Fruit fly (Drosophila melanogaster) whole organism, embryonic: ENCODE measurements around the gene CG5561.

ENCODE experiments used
- Atf-2 ChIP-seq: fragments of 200-800 bp; sonication (Bioruptor generic); optimal IDR thresholded peaks from 2 replicates; lab custom pipeline; 2016; ENCODE audit warnings: missing biosample characterization, missing genetic modification characterization
- CG10366 ChIP-seq: fragments of 200-800 bp; sonication (Bioruptor generic); IDR thresholded peaks from 2 replicates; pipeline ENCODE4 v1.3.6; 2022; ENCODE audit warnings: missing biosample characterization, missing genetic modification characterization
- CG10431 ChIP-seq: fragments of 200-800 bp; sonication (Bioruptor generic); optimal IDR thresholded peaks from 3 replicates; lab custom pipeline; 2018; ENCODE audit warnings: missing biosample characterization, mild to moderate bottlenecking, missing genetic modification characterization
- CG10959 ChIP-seq: fragments of 200-800 bp; sonication (Bioruptor generic); IDR thresholded peaks from 2 replicates; pipeline ENCODE4 v1.3.6; 2022; ENCODE audit warnings: missing biosample characterization, missing genetic modification characterization
- CG11504 ChIP-seq: fragments of 200-800 bp; sonication (Bioruptor generic); optimal IDR thresholded peaks from 3 replicates; lab custom pipeline; 2019; ENCODE audit warnings: missing biosample characterization, mild to moderate bottlenecking, missing genetic modification characterization, moderate library complexity
- CG14014 ChIP-seq: fragments of 200-800 bp; sonication (Bioruptor generic); IDR thresholded peaks from 2 replicates; pipeline ENCODE4 v1.3.6; 2022; ENCODE audit warnings: missing biosample characterization, missing genetic modification characterization
- CG14441 ChIP-seq: fragments of 200-800 bp; sonication (Bioruptor generic); IDR thresholded peaks from 2 replicates; pipeline ENCODE4 v1.3.6; 2022; ENCODE audit warnings: missing biosample characterization, missing genetic modification characterization
- CG17359 ChIP-seq: fragments of 200-800 bp; sonication (Bioruptor generic); optimal IDR thresholded peaks from 3 replicates; lab custom pipeline; 2018; ENCODE audit warnings: missing biosample characterization, mild to moderate bottlenecking, missing genetic modification characterization, moderate library complexity
- CG18476 ChIP-seq: fragments of 200-800 bp; sonication (Bioruptor generic); optimal IDR thresholded peaks from 2 replicates; lab custom pipeline; 2016; ENCODE audit warnings: missing biosample characterization, mild to moderate bottlenecking, missing genetic modification characterization
- CG32532 ChIP-seq: fragments of 200-800 bp; sonication (Bioruptor generic); IDR thresholded peaks from 2 replicates; pipeline ENCODE4 v1.3.6; 2022; ENCODE audit warnings: missing biosample characterization, missing genetic modification characterization
- CG33557 ChIP-seq: fragments of 200-800 bp; sonication (Bioruptor generic); optimal IDR thresholded peaks from 2 replicates; lab custom pipeline; 2019; ENCODE audit warnings: missing biosample characterization, mild to moderate bottlenecking, missing genetic modification characterization, moderate library complexity
- CG34422 ChIP-seq: fragments of 200-800 bp; sonication (Bioruptor generic); IDR thresholded peaks from 3 replicates; pipeline ENCODE4 v1.3.6; 2022; ENCODE audit warnings: missing biosample characterization, missing genetic modification characterization
- CG4617 ChIP-seq: fragments of 200-800 bp; sonication (Bioruptor generic); optimal IDR thresholded peaks from 3 replicates; lab custom pipeline; 2016; ENCODE audit warnings: missing biosample characterization, missing genetic modification characterization, borderline replicate concordance
- CG5245 ChIP-seq: fragments of 200-800 bp; sonication (Bioruptor generic); optimal IDR thresholded peaks from 3 replicates; lab custom pipeline; 2016; ENCODE audit warnings: missing biosample characterization, missing genetic modification characterization
- CG6175 ChIP-seq: fragments of 200-800 bp; sonication (Bioruptor generic); IDR thresholded peaks from 3 replicates; pipeline ENCODE4 v1.3.6; 2022; ENCODE audit warnings: missing biosample characterization, missing genetic modification characterization
- CG6791 ChIP-seq: fragments of 200-800 bp; sonication (Bioruptor generic); IDR thresholded peaks from 3 replicates; pipeline ENCODE4 v1.3.6; 2022; ENCODE audit warnings: missing biosample characterization, missing genetic modification characterization; ENCODE audit not compliant: partially characterized antibody
- CG7357 ChIP-seq: fragments of 200-800 bp; sonication (Bioruptor generic); IDR thresholded peaks from 3 replicates; pipeline ENCODE4 v1.3.6; 2022; ENCODE audit warnings: missing biosample characterization, missing genetic modification characterization
- CG7372 ChIP-seq: fragments of 200-800 bp; sonication (Bioruptor generic); IDR thresholded peaks from 2 replicates; pipeline ENCODE4 v1.3.6; 2022; ENCODE audit warnings: missing biosample characterization, missing genetic modification characterization
- CG8924 ChIP-seq: fragments of 200-800 bp; optimal IDR thresholded peaks from 3 replicates; lab custom pipeline; 2019; ENCODE audit warnings: missing biosample characterization, mild to moderate bottlenecking, missing genetic modification characterization, moderate library complexity
- D19A ChIP-seq: fragments of 200-800 bp; optimal IDR thresholded peaks from 3 replicates; lab custom pipeline; 2019; ENCODE audit warnings: missing biosample characterization, mild to moderate bottlenecking, missing genetic modification characterization, moderate library complexity
- Dp ChIP-seq: fragments of 200-800 bp; sonication (Bioruptor generic); optimal IDR thresholded peaks from 2 replicates; lab custom pipeline; 2018; ENCODE audit warnings: missing biosample characterization, mild to moderate bottlenecking, missing genetic modification characterization, moderate library complexity
- E2f2 ChIP-seq: fragments of 200-800 bp; sonication (Bioruptor generic); IDR thresholded peaks from 2 replicates; pipeline ENCODE4 v1.3.6; 2022; ENCODE audit warnings: missing biosample characterization, missing genetic modification characterization
- Ets97D ChIP-seq: fragments of 200-800 bp; sonication (Bioruptor generic); optimal IDR thresholded peaks from 3 replicates; lab custom pipeline; 2016; ENCODE audit warnings: missing biosample characterization, missing genetic modification characterization
- H2.0 ChIP-seq: fragments of 200-800 bp; sonication (Bioruptor generic); IDR thresholded peaks from 2 replicates; pipeline ENCODE4 v1.3.6; 2022; ENCODE audit warnings: missing biosample characterization, missing genetic modification characterization
- HLH3B ChIP-seq: fragments of 200-800 bp; sonication (Bioruptor generic); IDR thresholded peaks from 2 replicates; pipeline ENCODE4 v1.3.6; 2022; ENCODE audit warnings: missing biosample characterization, missing genetic modification characterization
- Hey ChIP-seq: fragments of 200-800 bp; sonication (Bioruptor generic); optimal IDR thresholded peaks from 3 replicates; lab custom pipeline; 2018; ENCODE audit warnings: missing biosample characterization, mild to moderate bottlenecking, missing genetic modification characterization
- Hr3 ChIP-seq: fragments of 200-800 bp; sonication (Bioruptor generic); optimal IDR thresholded peaks from 3 replicates; lab custom pipeline; 2016; ENCODE audit warnings: missing biosample characterization, missing genetic modification characterization
- MTF-1 ChIP-seq: fragments of 200-800 bp; sonication (Bioruptor generic); optimal IDR thresholded peaks from 2 replicates; lab custom pipeline; 2018; ENCODE audit warnings: missing biosample characterization, mild to moderate bottlenecking, missing genetic modification characterization, borderline replicate concordance
- Mad ChIP-seq: fragments of 200-800 bp; sonication (Bioruptor generic); optimal IDR thresholded peaks from 2 replicates; lab custom pipeline; 2016; ENCODE audit warnings: missing biosample characterization, missing genetic modification characterization
- Med ChIP-seq: fragments of 200-800 bp; sonication (Bioruptor generic); peaks from one replicate; lab custom pipeline; 2016; ENCODE audit warnings: missing biosample characterization, missing genetic modification characterization, mild to moderate bottlenecking, inconsistent platforms, moderate library complexity
- NK7.1 ChIP-seq: fragments of 200-800 bp; sonication (Bioruptor generic); optimal IDR thresholded peaks from 3 replicates; lab custom pipeline; 2016; ENCODE audit warnings: missing biosample characterization, missing genetic modification characterization
- NfI ChIP-seq: fragments of 200-800 bp; sonication (Bioruptor generic); optimal IDR thresholded peaks from 3 replicates; lab custom pipeline; 2018; ENCODE audit warnings: missing biosample characterization, mild to moderate bottlenecking, missing genetic modification characterization, moderate library complexity
- Oli ChIP-seq: fragments of 200-800 bp; sonication (Bioruptor generic); optimal IDR thresholded peaks from 2 replicates; lab custom pipeline; 2018; ENCODE audit warnings: missing biosample characterization, mild to moderate bottlenecking, missing genetic modification characterization, moderate library complexity
- Six4 ChIP-seq: fragments of 200-800 bp; sonication (Bioruptor generic); optimal IDR thresholded peaks from 2 replicates; lab custom pipeline; 2016; ENCODE audit warnings: missing biosample characterization, missing genetic modification characterization
- da ChIP-seq: fragments of 200-800 bp; sonication (Bioruptor generic); optimal IDR thresholded peaks from 2 replicates; lab custom pipeline; 2016; ENCODE audit warnings: missing biosample characterization, missing genetic modification characterization
- dysf ChIP-seq: fragments of 200-800 bp; sonication (Bioruptor generic); IDR thresholded peaks from 3 replicates; pipeline ENCODE4 v1.3.6; 2022; ENCODE audit warnings: missing biosample characterization, missing genetic modification characterization
- gce ChIP-seq: fragments of 200-800 bp; sonication (Bioruptor generic); IDR thresholded peaks from 3 replicates; pipeline ENCODE4 v1.3.6; 2022; ENCODE audit warnings: missing biosample characterization, missing genetic modification characterization
- gem ChIP-seq: fragments of 200-800 bp; sonication (Bioruptor generic); optimal IDR thresholded peaks from 2 replicates; lab custom pipeline; 2019; ENCODE audit warnings: missing biosample characterization, mild to moderate bottlenecking, missing genetic modification characterization, moderate library complexity
- lmd ChIP-seq: fragments of 200-800 bp; sonication (Bioruptor generic); IDR thresholded peaks from 2 replicates; pipeline ENCODE4 v1.3.6; 2022; ENCODE audit warnings: missing biosample characterization, missing genetic modification characterization
- lola ChIP-seq, 3 experiments: fragments of >200 bp in 2 of 3; fragments of 200-800 bp in 1 of 3; sonication (Bioruptor generic) in 1 of 3; optimal IDR thresholded peaks; 2 replicates each; lab custom pipeline; 2017 to 2019; ENCODE audit warnings: missing biosample characterization in 3 of 3, missing genetic modification characterization in 3 of 3, mild to moderate bottlenecking in 1 of 3, moderate library complexity in 1 of 3
- mam ChIP-seq: fragments of 200-800 bp; sonication (Bioruptor generic); optimal IDR thresholded peaks from 3 replicates; lab custom pipeline; 2016; ENCODE audit warnings: missing biosample characterization, missing genetic modification characterization
- mirr ChIP-seq: fragments of 200-800 bp; sonication (Bioruptor generic); optimal IDR thresholded peaks from 3 replicates; lab custom pipeline; 2018; ENCODE audit warnings: missing biosample characterization, mild to moderate bottlenecking, missing genetic modification characterization
- mld ChIP-seq: fragments of 200-800 bp; sonication (Bioruptor generic); IDR thresholded peaks from 3 replicates; pipeline ENCODE4 v1.3.6; 2022; ENCODE audit warnings: missing biosample characterization, missing genetic modification characterization; ENCODE audit not compliant: partially characterized antibody
- nerfin-1 ChIP-seq: fragments of 200-800 bp; sonication (Bioruptor generic); optimal IDR thresholded peaks from 3 replicates; lab custom pipeline; 2019; ENCODE audit warnings: missing biosample characterization, mild to moderate bottlenecking, missing genetic modification characterization, moderate library complexity
- org-1 ChIP-seq: fragments of 200-800 bp; sonication (Bioruptor generic); optimal IDR thresholded peaks from 2 replicates; lab custom pipeline; 2017; ENCODE audit warnings: missing biosample characterization, missing genetic modification characterization
- ro ChIP-seq: fragments of 200-800 bp; sonication (Bioruptor generic); IDR thresholded peaks from 2 replicates; pipeline ENCODE4 v1.3.6; 2022; ENCODE audit warnings: missing biosample characterization, missing genetic modification characterization
- unpg ChIP-seq: fragments of 200-800 bp; sonication (Bioruptor generic); optimal IDR thresholded peaks from 3 replicates; lab custom pipeline; 2018; ENCODE audit warnings: missing biosample characterization, mild to moderate bottlenecking, missing genetic modification characterization, moderate library complexity
- vvl ChIP-seq: fragments of 200-800 bp; sonication (Bioruptor generic); IDR thresholded peaks from 2 replicates; pipeline ENCODE4 v1.3.6; 2022; ENCODE audit warnings: missing biosample characterization, missing genetic modification characterization
- zfh1 ChIP-seq: fragments of 200-800 bp; sonication (Bioruptor generic); IDR thresholded peaks from 3 replicates; pipeline ENCODE4 v1.3.6; 2022; ENCODE audit warnings: missing biosample characterization, missing genetic modification characterization

Gene CG5561

DNA sequence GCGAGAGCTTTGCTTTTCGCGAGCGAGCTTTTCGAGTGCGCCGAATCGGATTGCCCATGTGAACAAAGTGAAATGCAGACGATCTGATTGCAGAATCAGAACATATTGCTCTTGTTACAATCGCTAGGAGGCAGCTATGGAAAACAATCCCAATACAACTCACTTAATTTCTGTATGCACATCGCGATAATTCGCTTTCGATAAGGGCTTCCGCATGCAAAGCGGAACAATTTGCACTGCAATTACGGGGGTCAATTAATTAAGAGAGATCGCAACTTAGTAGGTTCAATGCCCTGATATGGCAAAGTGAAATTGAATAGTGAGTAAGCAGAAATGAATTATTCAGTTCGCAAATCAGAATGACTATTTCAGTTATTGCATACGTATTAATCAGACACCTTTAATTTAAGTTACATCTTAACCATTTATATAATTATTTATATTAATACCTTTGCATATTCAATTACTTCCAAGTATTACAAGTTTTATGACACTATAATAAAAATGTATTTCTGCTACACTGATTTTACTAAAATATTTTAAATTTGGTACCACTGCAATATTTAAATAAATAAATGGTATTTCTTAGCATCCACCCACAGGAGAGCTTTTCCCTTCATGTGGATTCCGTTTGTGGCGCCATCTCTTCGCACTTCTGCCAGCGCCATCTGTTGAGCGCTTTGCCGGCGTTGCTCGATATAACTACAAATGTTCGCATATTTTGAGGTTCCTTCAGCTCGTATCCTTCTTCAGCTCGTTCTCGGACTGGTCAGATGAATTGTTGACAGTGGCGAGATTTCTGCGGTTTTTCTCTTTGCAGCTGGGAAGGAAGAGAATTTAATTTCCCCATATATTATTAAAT is 8.1 kb upstream of the CG5561 start, which contains the start of gene NLaz (continued):
- TF ChIP-seq gce (GFP tag; lab: Robert Waterston, UW) (0 out of 3 replicates have a peak, but pooled peaks have one; percentile 11), ro (GFP tag; lab: Robert Waterston, UW) (peak; percentile 49; the same call in 1 of the 2 replicates), CG10366 (GFP tag; lab: Robert Waterston, UW) (peak; percentile 72), Mad (GFP tag; lab: Kevin White, UChicago) (peak; percentile 60), CG5245 (GFP tag; lab: Kevin White, UChicago) (peak; percentile 78), E2f2 (no peak), CG7357 (GFP tag; lab: Robert Waterston, UW) (no peak), H2.0 (GFP tag; lab: Robert Waterston, UW) (peak; percentile 69), mam (GFP tag; lab: Kevin White, UChicago) (no peak), gem (tag; lab: Kevin White, UChicago) (peak; percentile 12), mirr (GFP tag; lab: Kevin White, UChicago) (no peak), org-1 (GFP tag; lab: Kevin White, UChicago) (no peak), unpg (peak; percentile 57), Oli (peak; percentile 53), vvl (peak; percentile 85; the same call in 1 of the 2 replicates), dysf (peak; percentile 69), CG10959 (peak; percentile 57), CG17359 (tag; lab: Kevin White, UChicago) (peak; percentile 1), CG6175 (GFP tag; lab: Robert Waterston, UW) (no peak), da (GFP tag; lab: Kevin White, UChicago) (peak; percentile 11), lmd (GFP tag; lab: Robert Waterston, UW) (peak; percentile 78; the same call in 1 of the 2 replicates), HLH3B (peak; percentile 56; the same call in 1 of the 2 replicates), D19A (tag; lab: Kevin White, UChicago) (no peak), CG18476 (GFP tag; lab: Kevin White, UChicago) (no peak), lola (GFP tag; optimal IDR thresholded peaks at IDR 0.05; lab: Kevin White, UChicago) (no peak), CG32532 (GFP tag; lab: Robert Waterston, UW) (peak; percentile 62; the same call in 1 of the 2 replicates), NfI (GFP tag; lab: Kevin White, UChicago) (peak; percentile 82), CG6791 (GFP tag; lab: Robert Waterston, UW) (0 out of 3 replicates have a peak, but pooled peaks have one; percentile 33), zfh1 (peak; percentile 73; the same call in 2 of the 3 replicates), CG33557 (GFP tag; lab: Kevin White, UChicago) (no peak), CG34422 (GFP tag; lab: Robert Waterston, UW) (no peak), Atf-2 (GFP tag; lab: Kevin White, UChicago) (no peak), mld (no peak), CG7372 (GFP tag; lab: Robert Waterston, UW) (no peak), Hey (tag; lab: Kevin White, UChicago) (no peak), CG8924 (tag; lab: Kevin White, UChicago) (no peak), CG4617 (GFP tag; lab: Kevin White, UChicago) (peak; percentile 17), Ets97D (GFP tag; lab: Kevin White, UChicago) (peak; percentile 14), MTF-1 (peak; percentile 6), nerfin-1 (tag; lab: Kevin White, UChicago) (no peak), CG10431 (peak; percentile 1), NK7.1 (GFP tag; lab: Kevin White, UChicago) (no peak), CG14441 (GFP tag; lab: Robert Waterston, UW) (peak; percentile 57), CG11504 (tag; lab: Kevin White, UChicago) (peak; percentile 63), Med (peak; percentile 94), CG14014 (GFP tag; lab: Robert Waterston, UW) (0 out of 2 replicates have a peak, but pooled peaks have one; percentile 7), Dp (GFP tag; lab: Kevin White, UChicago) (peak; percentile 4), Hr3 (GFP tag; lab: Kevin White, UChicago) (peak; percentile 27), Six4 (GFP tag; lab: Kevin White, UChicago) (no peak)
